Fruit fly (Drosophila melanogaster): ENCODE results near the gene pum.

Gene pum

DNA sequence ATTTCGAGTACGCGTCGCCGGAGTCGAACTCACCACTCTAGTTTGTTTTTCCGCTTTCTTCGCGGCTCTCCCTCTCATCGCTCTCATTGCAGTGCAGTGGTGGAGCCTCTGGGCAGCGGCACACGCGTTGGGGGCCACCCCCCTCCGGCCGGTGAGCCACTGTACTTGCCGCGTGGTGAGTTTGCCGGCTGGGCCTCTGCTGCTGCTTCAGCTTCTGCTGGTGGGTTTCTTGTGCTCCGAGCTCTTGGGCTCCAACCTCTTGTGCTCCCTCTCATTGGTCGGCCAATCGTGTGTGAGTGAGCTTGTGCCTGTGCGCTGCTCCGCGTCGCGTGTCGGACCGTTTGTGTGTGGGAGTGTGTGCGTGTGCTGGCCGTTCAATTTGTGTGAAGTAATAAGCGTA lies 184.5 kb downstream of the pum start (continued):
- peak; percentile 77 for TF ChIP-seq ERR (GFP tag; optimal IDR thresholded peaks at IDR 0.05)
- no peak for TF ChIP-seq D19B (GFP tag; optimal IDR thresholded peaks at IDR 0.05)
- no peak for TF ChIP-seq CG43689 (GFP tag; IDR thresholded peaks at IDR 0.05)
- no peak for TF ChIP-seq CG2116 (GFP tag; optimal IDR thresholded peaks at IDR 0.05)
- TF ChIP-seq lov (optimal IDR thresholded peaks at IDR 0.05): no peak
- no peak for TF ChIP-seq lov (GFP tag; IDR thresholded peaks at IDR 0.05)
- TF ChIP-seq Mes4 (GFP tag; optimal IDR thresholded peaks at IDR 0.05): peak; percentile 66
- TF ChIP-seq Stat92E (GFP tag; optimal IDR thresholded peaks at IDR 0.05): no peak
- peak; percentile 68 for TF ChIP-seq Jarid2 (GFP tag; optimal IDR thresholded peaks at IDR 0.05)
- no peak for TF ChIP-seq amos (GFP tag; IDR thresholded peaks at IDR 0.05; ENCODE audit: partially characterized antibody)
- no peak for TF ChIP-seq CG11456 (GFP tag; IDR thresholded peaks at IDR 0.05)
- peak; percentile 72 for TF ChIP-seq Dek (tag; optimal IDR thresholded peaks at IDR 0.05)
- TF ChIP-seq vvl (GFP tag; IDR thresholded peaks at IDR 0.05): no peak
- peak; percentile 32 for TF ChIP-seq CG11398 (GFP tag; optimal IDR thresholded peaks at IDR 0.05)
- no peak for TF ChIP-seq Neu2 (GFP tag; optimal IDR thresholded peaks at IDR 0.05; ENCODE audit: borderline replicate concordance)
- no peak for TF ChIP-seq ranshi (GFP tag; IDR thresholded peaks at IDR 0.05)
- no peak for TF ChIP-seq ato (GFP tag; IDR thresholded peaks at IDR 0.05; ENCODE audit: partially characterized antibody)
- TF ChIP-seq CG30020 (tag; optimal IDR thresholded peaks at IDR 0.05): no peak
- peak; percentile 49 for TF ChIP-seq CG17385 (GFP tag; optimal IDR thresholded peaks at IDR 0.05)
- TF ChIP-seq CG33213 (GFP tag; optimal IDR thresholded peaks at IDR 0.05): no peak
- no peak for TF ChIP-seq Nf-YA (GFP tag; IDR thresholded peaks at IDR 0.05)
- no peak for TF ChIP-seq D (optimal IDR thresholded peaks at IDR 0.05)
- TF ChIP-seq D (GFP tag; optimal IDR thresholded peaks at IDR 0.05): no peak
- no peak for TF ChIP-seq CG1024 (GFP tag; IDR thresholded peaks at IDR 0.05)
- no peak for TF ChIP-seq CG18262 (tag; optimal IDR thresholded peaks at IDR 0.05)
- TF ChIP-seq CG9609 (GFP tag; optimal IDR thresholded peaks at IDR 0.05): peak; percentile 54
- TF ChIP-seq trem (tag; optimal IDR thresholded peaks at IDR 0.05): peak; percentile 24
- no peak for TF ChIP-seq Dip2 (GFP tag; IDR thresholded peaks at IDR 0.05)
- peak; percentile 29 for TF ChIP-seq CG11723 (GFP tag; optimal IDR thresholded peaks at IDR 0.05)
- peak; percentile 86 for TF ChIP-seq abd-A (tag; optimal IDR thresholded peaks at IDR 0.05)
- TF ChIP-seq unpg (GFP tag; optimal IDR thresholded peaks at IDR 0.05): peak; percentile 34
- no peak for TF ChIP-seq crol (GFP tag; IDR thresholded peaks at IDR 0.05)
- TF ChIP-seq tin (GFP tag; optimal IDR thresholded peaks at IDR 0.05): peak; percentile 27
- no peak for TF ChIP-seq CG10462 (GFP tag; optimal IDR thresholded peaks at IDR 0.05)
- TF ChIP-seq CG15011 (GFP tag; optimal IDR thresholded peaks at IDR 0.05): no peak
- TF ChIP-seq yki (optimal IDR thresholded peaks at IDR 0.05): peak; percentile 65
- TF ChIP-seq CG17186 (GFP tag; optimal IDR thresholded peaks at IDR 0.05): no peak
- no peak for TF ChIP-seq CG7372 (GFP tag; IDR thresholded peaks at IDR 0.05)
- TF ChIP-seq CG7745 (tag; optimal IDR thresholded peaks at IDR 0.05): peak; percentile 51
- TF ChIP-seq Drgx (GFP tag; IDR thresholded peaks at IDR 0.05): no peak
- TF ChIP-seq CG13424 (tag; optimal IDR thresholded peaks at IDR 0.05): peak; percentile 3
- peak; percentile 30 for TF ChIP-seq CG9727 (GFP tag; optimal IDR thresholded peaks at IDR 0.05)
- TF ChIP-seq CG8765 (GFP tag; IDR thresholded peaks at IDR 0.05): no peak
- peak; percentile 83 for TF ChIP-seq kni (GFP tag; optimal IDR thresholded peaks at IDR 0.05)
- TF ChIP-seq CG17912 (GFP tag; optimal IDR thresholded peaks at IDR 0.05): no peak
- TF ChIP-seq tgo (GFP tag; IDR thresholded peaks at IDR 0.05): no peak
- TF ChIP-seq CG11560 (tag; IDR thresholded peaks at IDR 0.05): no peak
- no peak for TF ChIP-seq gem (tag; optimal IDR thresholded peaks at IDR 0.05)
- peak; percentile 76 for TF ChIP-seq CG6813 (GFP tag; optimal IDR thresholded peaks at IDR 0.05)
- TF ChIP-seq eve (GFP tag; optimal IDR thresholded peaks at IDR 0.05): no peak
- TF ChIP-seq zfh1 (GFP tag; IDR thresholded peaks at IDR 0.05): no peak
- TF ChIP-seq bab2 (GFP tag; optimal IDR thresholded peaks at IDR 0.05): peak; percentile 19
